Fruit fly (Drosophila melanogaster) whole organism, wandering third instar larva: ENCODE results near the gene CG6028.

ENCODE experiments used
- Abd-B ChIP-seq: fragments of >200 bp; optimal IDR thresholded peaks from 2 replicates; lab custom pipeline; 2017; ENCODE audit warnings: missing biosample characterization, missing genetic modification characterization
- Dfd ChIP-seq: fragments of >200 bp; optimal IDR thresholded peaks from 2 replicates; lab custom pipeline; 2017; ENCODE audit warnings: missing biosample characterization, missing genetic modification characterization
- Mio ChIP-seq: sonication (Bioruptor generic); optimal IDR thresholded peaks from 2 replicates; lab custom pipeline; 2016; ENCODE audit warnings: missing biosample characterization, missing genetic modification characterization
- Myc ChIP-seq: fragments of >200 bp; optimal IDR thresholded peaks from 2 replicates; lab custom pipeline; 2017
- Sp1 ChIP-seq: fragments of 200-800 bp; sonication (Bioruptor generic); optimal IDR thresholded peaks from 3 replicates; lab custom pipeline; 2019; ENCODE audit warnings: missing biosample characterization, mild to moderate bottlenecking, missing genetic modification characterization, moderate library complexity
- Vsx2 ChIP-seq: fragments of 200-300, 225-300 bp; sonication (Bioruptor generic); optimal IDR thresholded peaks from 2 replicates; lab custom pipeline; 2018; ENCODE audit warnings: missing biosample characterization, missing genetic modification characterization; ENCODE audit not compliant: partially characterized antibody
- jim ChIP-seq: fragments of 175-275, 200-325 bp; sonication (Bioruptor generic); optimal IDR thresholded peaks from 2 replicates; lab custom pipeline; 2016; ENCODE audit warnings: missing biosample characterization, mild to moderate bottlenecking, missing genetic modification characterization
- lola ChIP-seq: fragments of >200 bp; optimal IDR thresholded peaks from 2 replicates; lab custom pipeline; 2017; ENCODE audit warnings: missing biosample characterization, missing genetic modification characterization
- pan ChIP-seq: fragments of >200 bp; optimal IDR thresholded peaks from 2 replicates; lab custom pipeline; 2017
- psq ChIP-seq: fragments of 200-800 bp; sonication (Bioruptor generic); optimal IDR thresholded peaks from 3 replicates; lab custom pipeline; 2017; ENCODE audit warnings: missing biosample characterization, mild to moderate bottlenecking, missing genetic modification characterization, moderate library complexity
- rgr ChIP-seq: fragments of 200-800 bp; sonication (Bioruptor generic); optimal IDR thresholded peaks from 3 replicates; lab custom pipeline; 2016; ENCODE audit warnings: missing biosample characterization, mild to moderate bottlenecking, missing genetic modification characterization
- sv ChIP-seq: fragments of 200-800 bp; sonication (Bioruptor generic); optimal IDR thresholded peaks from 3 replicates; lab custom pipeline; 2016; ENCODE audit warnings: missing biosample characterization, missing genetic modification characterization
- usp ChIP-seq: fragments of >200 bp; optimal IDR thresholded peaks from 2 replicates; lab custom pipeline; 2017; ENCODE audit warnings: missing biosample characterization, missing genetic modification characterization

- TF ChIP-seq Abd-B (GFP tag; lab: Kevin White, UChicago), result no peak
- no peak for TF ChIP-seq sv (GFP tag; lab: Kevin White, UChicago)
- TF ChIP-seq rgr (GFP tag; lab: Kevin White, UChicago), result no peak
- no peak for TF ChIP-seq Sp1 (GFP tag; lab: Kevin White, UChicago)
- no peak for TF ChIP-seq pan
- TF ChIP-seq Mio (GFP tag; lab: Kevin White, UChicago), result no peak
- TF ChIP-seq psq, result no peak
- TF ChIP-seq usp, result no peak
- TF ChIP-seq lola (GFP tag; lab: Kevin White, UChicago), result no peak
- no peak for TF ChIP-seq Vsx2 (GFP tag; lab: Kevin White, UChicago)
- no peak for TF ChIP-seq jim (GFP tag; lab: Kevin White, UChicago)
- TF ChIP-seq Dfd (GFP tag; lab: Kevin White, UChicago), result no peak
- TF ChIP-seq Myc (lab: Kevin White, UChicago), result peak; percentile 18
These were observed 47.2 kb upstream of the CG6028 start for dm6 chr3R:22072553-22072952.
